Worm (Caenorhabditis elegans) whole organism, young adult: ENCODE measurements around the gene F07A11.4.

Experiments used
- B0035.1 ChIP-seq: sonication (generic microtip); optimal IDR thresholded peaks from 2 replicates; lab custom pipeline; 2016; ENCODE audit warnings: missing genetic modification characterization, mild to moderate bottlenecking, missing compliant biosample characterization, missing genotype, missing genetic modification reagents
- B0261.1 ChIP-seq: sonication (generic microtip); optimal IDR thresholded peaks from 2 replicates; lab custom pipeline; 2016; ENCODE audit warnings: mild to moderate bottlenecking, missing genetic modification characterization, moderate library complexity, missing compliant biosample characterization
- C06A6.2 ChIP-seq: fragments of 200-800 bp; sonication (Bioruptor generic); conservative IDR thresholded peaks from 2 replicates; pipeline ENCODE4 v1.3.6; 2022; ENCODE audit warnings: missing genetic modification characterization, missing compliant biosample characterization
- C17E4.6 ChIP-seq: fragments of 200-800 bp; sonication (Bioruptor generic); IDR thresholded peaks from 2 replicates; pipeline ENCODE4 v1.3.6; 2022; ENCODE audit warnings: missing genetic modification reagents, missing genetic modification characterization, missing compliant biosample characterization
- F49E8.2 ChIP-seq: sonication (generic microtip); optimal IDR thresholded peaks from 3 replicates; lab custom pipeline; 2017; ENCODE audit warnings: missing genetic modification characterization, mild to moderate bottlenecking, missing compliant biosample characterization, antibody characterized with exemption, moderate library complexity; ENCODE audit not compliant: insufficient read depth
- F57A8.1 ChIP-seq: fragments of 200-800 bp; sonication (Bioruptor generic); optimal IDR thresholded peaks from 2 replicates; lab custom pipeline; 2018; ENCODE audit warnings: mild to moderate bottlenecking, missing genetic modification characterization, moderate library complexity, missing compliant biosample characterization
- Y53G8AR.9 ChIP-seq: fragments of 200-800 bp; sonication (Bioruptor generic); conservative IDR thresholded peaks from 2 replicates; pipeline ENCODE4 v1.3.6; 2022; ENCODE audit warnings: missing genetic modification reagents, missing genetic modification characterization, missing compliant biosample characterization
- ama-1 ChIP-seq, 3 experiments: fragments of 150-350 bp in 1 of 3; sonication (generic microtip) in 2 of 3; optimal IDR thresholded peaks; 2 replicates each; lab custom pipeline; 2014 to 2018; ENCODE audit warnings: missing biosample characterization in 2 of 3, missing genetic modification characterization in 2 of 3, missing genetic modification reagents in 2 of 3
- aptf-2 ChIP-seq: fragments of 200-800 bp; sonication (Bioruptor generic); conservative IDR thresholded peaks from 2 replicates; pipeline ENCODE4 v1.3.6; 2022; ENCODE audit warnings: missing genetic modification reagents, missing genetic modification characterization, missing compliant biosample characterization
- athp-1 ChIP-seq: sonication (generic microtip); optimal IDR thresholded peaks from 2 replicates; lab custom pipeline; 2017; ENCODE audit warnings: mild to moderate bottlenecking, missing genetic modification characterization, missing compliant biosample characterization
- attf-5 ChIP-seq: fragments of 200-800 bp; sonication (Bioruptor generic); optimal IDR thresholded peaks from 2 replicates; lab custom pipeline; 2018; ENCODE audit warnings: mild to moderate bottlenecking, missing genetic modification characterization, missing compliant biosample characterization
- bed-1 ChIP-seq: fragments of 200-800 bp; sonication (Bioruptor generic); IDR thresholded peaks from 2 replicates; pipeline ENCODE4 v1.3.6; 2022; ENCODE audit warnings: missing genetic modification reagents, missing genetic modification characterization, missing compliant biosample characterization
- cebp-2 ChIP-seq: fragments of 200-800 bp; sonication (Bioruptor generic); IDR thresholded peaks from 2 replicates; pipeline ENCODE4 v1.3.6; 2022; ENCODE audit warnings: missing genetic modification characterization, missing compliant biosample characterization
- ceh-100 ChIP-seq: fragments of 200-800 bp; sonication (Bioruptor generic); IDR thresholded peaks from 2 replicates; pipeline ENCODE4 v1.3.6; 2022; ENCODE audit warnings: missing genetic modification reagents, missing genetic modification characterization, missing compliant biosample characterization
- ceh-79 ChIP-seq: sonication (generic microtip); optimal IDR thresholded peaks from 2 replicates; lab custom pipeline; 2017; ENCODE audit warnings: mild to moderate bottlenecking, missing genetic modification characterization, missing compliant biosample characterization
- die-1 ChIP-seq: sonication (generic microtip); optimal IDR thresholded peaks from 2 replicates; lab custom pipeline; 2016; ENCODE audit warnings: missing genotype, mild to moderate bottlenecking, missing genetic modification characterization, missing compliant biosample characterization
- efl-1 ChIP-seq: fragments of 150-350 bp; optimal IDR thresholded peaks from 2 replicates; lab custom pipeline; 2014; ENCODE audit warnings: missing biosample characterization, missing genetic modification reagents, missing genetic modification characterization
- egl-18 ChIP-seq: fragments of 200-800 bp; sonication (Bioruptor generic); IDR thresholded peaks from 2 replicates; pipeline ENCODE4 v1.3.6; 2022; ENCODE audit warnings: missing genetic modification reagents, missing genetic modification characterization, missing compliant biosample characterization
- egl-44 ChIP-seq: fragments of 200-800 bp; sonication (Bioruptor generic); IDR thresholded peaks from 2 replicates; pipeline ENCODE4 v1.3.6; 2022; ENCODE audit warnings: missing genetic modification reagents, missing genetic modification characterization, missing compliant biosample characterization
- gei-17 ChIP-seq: fragments of 200-800 bp; sonication (Bioruptor generic); optimal IDR thresholded peaks from 2 replicates; lab custom pipeline; 2018; ENCODE audit warnings: mild to moderate bottlenecking, missing genetic modification characterization, missing compliant biosample characterization
- hlh-26 ChIP-seq: fragments of 200-800 bp; sonication (Bioruptor generic); conservative IDR thresholded peaks from 2 replicates; pipeline ENCODE4 v1.3.6; 2022; ENCODE audit warnings: missing genetic modification reagents, missing genetic modification characterization, missing compliant biosample characterization
- hsf-1 ChIP-seq: fragments of 200-800 bp; sonication (Bioruptor generic); IDR thresholded peaks from 2 replicates; pipeline ENCODE4 v1.3.6; 2022; ENCODE audit warnings: missing genetic modification reagents, missing genetic modification characterization, missing compliant biosample characterization
- let-526 ChIP-seq: fragments of 200-800 bp; sonication (Bioruptor generic); IDR thresholded peaks from 2 replicates; pipeline ENCODE4 v1.3.6; 2022; ENCODE audit warnings: missing genetic modification reagents, missing genetic modification characterization, missing compliant biosample characterization
- lin-35 ChIP-seq, 3 experiments: fragments of 150-350 bp in 2 of 3; sonication (generic microtip) in 1 of 3; optimal IDR thresholded peaks; 2 replicates each; lab custom pipeline; 2014 to 2018; ENCODE audit warnings: missing biosample characterization in 3 of 3, missing genetic modification characterization in 3 of 3, missing genetic modification reagents in 3 of 3
- lsl-1 ChIP-seq: fragments of 200-800 bp; sonication (Bioruptor generic); optimal IDR thresholded peaks from 2 replicates; lab custom pipeline; 2018; ENCODE audit warnings: mild to moderate bottlenecking, missing genetic modification characterization, moderate library complexity, missing compliant biosample characterization
- madf-8 ChIP-seq: fragments of 200-800 bp; sonication (Bioruptor generic); conservative IDR thresholded peaks from 2 replicates; pipeline ENCODE4 v1.3.6; 2022; ENCODE audit warnings: missing genetic modification reagents, missing genetic modification characterization, missing compliant biosample characterization
- mes-4 ChIP-seq: sonication (generic microtip); optimal IDR thresholded peaks from 2 replicates; lab custom pipeline; 2016; ENCODE audit warnings: missing genotype, missing genetic modification characterization, missing compliant biosample characterization
- nhr-120 ChIP-seq: fragments of 200-800 bp; sonication (Bioruptor generic); IDR thresholded peaks from 2 replicates; pipeline ENCODE4 v1.3.6; 2022; ENCODE audit warnings: missing genetic modification characterization, missing compliant biosample characterization
- nhr-179 ChIP-seq: sonication (generic microtip); optimal IDR thresholded peaks from 2 replicates; lab custom pipeline; 2016; ENCODE audit warnings: mild to moderate bottlenecking, missing genetic modification characterization, missing compliant biosample characterization
- tlf-1 ChIP-seq: fragments of 200-800 bp; sonication (Bioruptor generic); optimal IDR thresholded peaks from 2 replicates; lab custom pipeline; 2018; ENCODE audit warnings: mild to moderate bottlenecking, missing genetic modification characterization, missing compliant biosample characterization
- unc-130 ChIP-seq: sonication (generic microtip); optimal IDR thresholded peaks from 2 replicates; lab custom pipeline; 2016; ENCODE audit warnings: missing genetic modification reagents, missing genetic modification characterization, missing compliant biosample characterization
- unc-62 ChIP-seq: fragments of 150-350 bp; optimal IDR thresholded peaks from 2 replicates; lab custom pipeline; 2014; ENCODE audit warnings: missing biosample characterization, missing genetic modification reagents, missing genetic modification characterization
- xnd-1 ChIP-seq: sonication (generic microtip); optimal IDR thresholded peaks from 2 replicates; lab custom pipeline; 2016; ENCODE audit warnings: missing genotype, missing genetic modification reagents, missing genetic modification characterization, missing compliant biosample characterization
- ztf-26 ChIP-seq: sonication (generic microtip); optimal IDR thresholded peaks from 2 replicates; lab custom pipeline; 2017; ENCODE audit warnings: missing genetic modification characterization, missing compliant biosample characterization
- ztf-28 ChIP-seq: fragments of 200-800 bp; sonication (Bioruptor generic); IDR thresholded peaks from 2 replicates; pipeline ENCODE4 v1.3.6; 2022; ENCODE audit warnings: missing genetic modification reagents, missing genetic modification characterization, missing compliant biosample characterization
- ztf-6 ChIP-seq: fragments of 200-800 bp; sonication (Bioruptor generic); IDR thresholded peaks from 2 replicates; pipeline ENCODE4 v1.3.6; 2022; ENCODE audit warnings: missing genetic modification reagents, missing genetic modification characterization, missing compliant biosample characterization

Gene F07A11.4

DNA sequence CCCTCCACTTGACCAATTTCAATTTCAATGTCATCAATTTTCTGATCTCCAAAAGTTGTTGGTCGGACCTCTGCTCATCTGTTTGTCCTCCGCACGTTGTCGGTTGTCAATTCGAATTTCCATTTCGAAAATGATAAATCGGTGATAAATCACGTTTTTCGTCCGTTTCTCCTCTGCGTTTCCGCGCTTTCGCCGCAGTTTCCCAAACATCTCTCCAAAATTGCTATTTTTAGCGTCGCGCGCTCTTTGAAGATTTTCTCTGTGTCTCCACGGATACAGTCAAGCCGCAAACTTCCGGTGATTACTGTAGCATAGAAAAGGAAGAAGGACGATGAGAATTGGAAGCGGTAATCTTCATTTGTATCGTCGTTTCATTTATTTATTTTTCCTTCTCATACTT, 41.2 kb downstream of the F07A11.4 start:
- TF ChIP-seq ztf-26: peak; percentile 72
- TF ChIP-seq die-1 (tag; lab: Kevin White, UChicago): no peak
- no peak for TF ChIP-seq madf-8 (GFP tag; lab: Robert Waterston, UW)
- TF ChIP-seq attf-5 (GFP tag; lab: Kevin White, UChicago): no peak

DNA sequence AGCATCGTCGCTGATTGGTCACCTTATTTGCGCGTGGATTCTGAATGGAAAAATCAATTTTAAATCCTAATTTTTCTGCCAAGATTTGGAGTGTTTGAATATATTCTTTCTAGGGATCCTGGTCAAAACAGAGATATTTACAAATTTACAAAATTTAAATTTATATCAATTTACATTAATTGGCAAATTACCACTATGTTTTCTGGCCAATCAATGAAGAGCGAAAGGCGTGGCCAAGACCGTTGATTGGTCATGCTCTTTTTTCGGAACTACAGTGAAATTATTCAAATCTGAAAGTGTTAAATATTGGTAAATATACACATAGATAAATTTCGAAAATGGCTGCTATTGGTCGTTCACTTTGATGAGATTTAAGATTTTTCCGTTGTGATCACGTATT, 41.9 kb downstream of the F07A11.4 start:
- no peak for TF ChIP-seq hsf-1 (GFP tag; lab: Robert Waterston, UW)
- TF ChIP-seq lin-35 (GFP tag; optimal IDR thresholded peaks at IDR 0.05; lab: Kevin White, UChicago): no peak
- TF ChIP-seq athp-1 (tag; lab: Kevin White, UChicago): no peak
- TF ChIP-seq, all 124 proteins: peak for 0

DNA sequence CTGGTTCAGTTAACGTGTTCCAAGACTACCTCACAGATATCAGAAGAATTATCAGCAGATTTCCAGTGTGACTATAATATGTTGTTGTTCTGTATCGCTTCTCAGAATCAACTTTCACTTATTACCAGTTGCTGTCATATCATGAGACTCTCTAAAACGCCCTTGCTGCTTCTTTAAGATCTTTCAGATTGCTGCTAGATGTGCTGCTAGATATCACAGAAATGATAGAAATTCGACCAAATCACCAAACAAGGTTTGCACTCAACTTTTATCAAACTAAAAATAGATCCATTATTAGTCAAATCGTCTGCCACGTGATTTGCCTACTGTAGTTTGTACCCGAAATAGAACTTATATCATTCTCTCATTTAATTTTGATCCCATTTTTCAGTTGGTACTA, 43.7 kb downstream of the F07A11.4 start:
- no peak for TF ChIP-seq Y53G8AR.9 (GFP tag; lab: Robert Waterston, UW)
- TF ChIP-seq B0261.1 (tag; lab: Kevin White, UChicago): no peak
- no peak for TF ChIP-seq athp-1 (tag; lab: Kevin White, UChicago)
- no peak for TF ChIP-seq nhr-179 (tag; lab: Kevin White, UChicago)
- TF ChIP-seq ama-1 (optimal IDR thresholded peaks at IDR 0.05; lab: Kevin White, UChicago): no peak
- no peak for TF ChIP-seq ama-1 (GFP tag; optimal IDR thresholded peaks at IDR 0.05; lab: Kevin White, UChicago)
- no peak for TF ChIP-seq egl-18 (GFP tag; lab: Robert Waterston, UW)
- TF ChIP-seq B0035.1 (tag; lab: Kevin White, UChicago): no peak
- no peak for TF ChIP-seq ceh-79 (tag; lab: Kevin White, UChicago)
- no peak for TF ChIP-seq unc-130 (GFP tag; lab: Kevin White, UChicago)
- no peak for TF ChIP-seq xnd-1
- TF ChIP-seq efl-1 (GFP tag; lab: Kevin White, UChicago): no peak
- TF ChIP-seq cebp-2 (GFP tag; lab: Robert Waterston, UW): no peak
- no peak for TF ChIP-seq egl-44
- no peak for TF ChIP-seq nhr-120 (GFP tag; lab: Robert Waterston, UW)

DNA sequence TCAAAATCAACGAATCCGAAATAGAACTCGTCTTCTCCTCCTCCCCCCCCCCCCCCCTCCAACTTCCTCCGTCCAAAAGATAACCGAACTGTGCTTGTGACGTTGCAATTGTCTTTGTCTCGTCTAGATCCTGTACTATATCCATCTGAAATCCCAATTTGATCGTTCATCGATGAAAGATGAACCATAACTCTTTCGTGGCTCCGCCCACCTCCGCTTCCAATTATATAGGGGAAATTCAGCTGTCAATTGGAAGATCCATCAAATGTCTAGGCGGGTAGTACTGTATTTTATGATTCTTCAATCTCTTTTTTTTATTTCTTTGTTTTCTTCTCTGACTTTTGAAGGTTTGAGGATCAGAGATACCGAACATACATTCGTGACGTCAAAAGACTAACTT, 44.6 kb downstream of the F07A11.4 start:
- no peak for TF ChIP-seq let-526
- TF ChIP-seq ceh-100 (GFP tag; lab: Robert Waterston, UW): no peak
- TF ChIP-seq unc-62 (GFP tag; lab: Kevin White, UChicago): no peak
- no peak for TF ChIP-seq ztf-28 (GFP tag; lab: Robert Waterston, UW)
- no peak for TF ChIP-seq aptf-2 (GFP tag; lab: Robert Waterston, UW)
- no peak for TF ChIP-seq gei-17 (GFP tag; lab: Kevin White, UChicago)
- no peak for TF ChIP-seq F57A8.1 (GFP tag; lab: Kevin White, UChicago)
- TF ChIP-seq bed-1: no peak
- TF ChIP-seq tlf-1 (GFP tag; lab: Kevin White, UChicago): no peak
- TF ChIP-seq ztf-6 (GFP tag; lab: Robert Waterston, UW): no peak
- TF ChIP-seq hlh-26 (GFP tag; lab: Robert Waterston, UW): no peak
- no peak for TF ChIP-seq hsf-1 (GFP tag; lab: Robert Waterston, UW)
- TF ChIP-seq F49E8.2 (tag; lab: Kevin White, UChicago): no peak
- no peak for TF ChIP-seq C17E4.6
- TF ChIP-seq mes-4 (tag; lab: Kevin White, UChicago): no peak
- TF ChIP-seq lsl-1: no peak
- TF ChIP-seq C06A6.2 (GFP tag; lab: Robert Waterston, UW): no peak
- TF ChIP-seq, all 124 proteins: peak for 0
